Worm (Caenorhabditis elegans): Measurements from ENCODE around the gene C01G10.15.

Gene C01G10.15

DNA sequence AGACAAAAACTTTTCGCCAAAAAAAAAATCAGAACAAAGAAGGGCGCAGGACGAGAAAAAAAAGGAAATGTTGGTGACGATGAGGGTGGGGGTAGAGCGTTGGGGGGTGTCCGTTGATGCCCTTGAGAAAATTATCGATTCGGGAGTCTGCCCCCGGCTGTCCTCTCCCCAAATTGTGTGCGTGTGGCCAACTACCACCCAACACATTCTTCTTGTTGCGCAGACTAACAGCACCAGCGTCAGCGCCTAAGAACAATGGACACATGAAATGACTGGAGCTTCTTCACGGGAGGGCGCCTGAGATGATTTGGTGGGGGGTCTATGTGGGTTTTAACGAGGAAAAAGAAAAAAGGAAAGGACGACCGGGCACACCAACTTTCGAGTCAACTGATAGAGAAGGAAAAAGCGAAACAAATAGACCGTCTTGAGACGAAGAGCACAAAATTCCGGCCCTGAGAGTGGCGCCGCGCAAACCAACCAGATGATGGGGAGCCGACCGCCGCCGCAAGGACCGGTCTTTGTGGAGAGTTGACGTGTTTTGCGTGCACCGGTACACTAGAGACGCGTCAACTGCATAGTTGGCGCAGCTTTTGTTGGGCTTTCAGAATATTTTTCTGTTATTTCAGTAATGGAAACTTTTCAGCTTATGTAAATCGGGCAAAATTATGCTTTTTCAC, 21.9 kb downstream of the C01G10.15 start, which contains the start of gene C25D7.9:
TSS of gene C25D7.9 (plus strand) at position 68 of the 677 bp plus-strand sequence.
- TF ChIP-seq lin-35 (GFP tag; optimal IDR thresholded peaks at IDR 0.05) (peak; percentile 47 to 53), nhr-71 (tag; optimal IDR thresholded peaks at IDR 0.05) (peak; percentile 48), dsc-1 (tag; optimal IDR thresholded peaks at IDR 0.05) (peak; percentile 2), grh-1 (GFP tag; IDR thresholded peaks at IDR 0.05) (peak; percentile 51), swsn-7 (tag; optimal IDR thresholded peaks at IDR 0.05) (peak; percentile 19), C16A3.4 (tag; optimal IDR thresholded peaks at IDR 0.05) (peak; percentile 25), zip-4 (GFP tag; optimal IDR thresholded peaks at IDR 0.05) (no peak), snpc-4 (tag; optimal IDR thresholded peaks at IDR 0.05) (no peak), sox-4 (tag; optimal IDR thresholded peaks at IDR 0.05) (no peak), ceh-90 (tag; optimal IDR thresholded peaks at IDR 0.05) (no peak), ama-1 (optimal IDR thresholded peaks at IDR 0.05) (no peak), skn-1 (tag; optimal IDR thresholded peaks at IDR 0.05) (peak; percentile 17), aly-2 (tag; optimal IDR thresholded peaks at IDR 0.05) (no peak), lsy-2 (tag; optimal IDR thresholded peaks at IDR 0.05) (peak; percentile 31 to 62), nhr-85 (tag) (peak; percentile 70), ceh-82 (tag; optimal IDR thresholded peaks at IDR 0.05) (peak in 1 of 3 experiments; percentile 32), F16B12.6 (tag; optimal IDR thresholded peaks at IDR 0.05) (no peak), mep-1 (tag; optimal IDR thresholded peaks at IDR 0.05) (peak; percentile 18), nhr-11 (tag; optimal IDR thresholded peaks at IDR 0.05) (no peak), tbx-2 (tag; optimal IDR thresholded peaks at IDR 0.05) (peak; percentile 15), unc-86 (tag; optimal IDR thresholded peaks at IDR 0.05) (peak; percentile 4), snu-23 (GFP tag; optimal IDR thresholded peaks at IDR 0.05) (peak; percentile 46), lin-13 (GFP tag; optimal IDR thresholded peaks at IDR 0.05) (peak; percentile 32), nhr-19 (GFP tag; conservative IDR thresholded peaks at IDR 0.05) (peak; percentile 24; the same call in 1 of the 2 replicates), xbp-1 (tag; optimal IDR thresholded peaks at IDR 0.05) (peak; percentile 28), dpl-1 (GFP tag; optimal IDR thresholded peaks at IDR 0.05) (peak; percentile 17 to 52 (median 45)), lin-14 (GFP tag; optimal IDR thresholded peaks at IDR 0.05) (peak; percentile 55), unc-130 (tag; optimal IDR thresholded peaks at IDR 0.05) (no peak), isw-1 (GFP tag; IDR thresholded peaks at IDR 0.05) (0 out of 2 replicates have a peak, but pooled peaks have one; percentile 2), nhr-20 (tag; optimal IDR thresholded peaks at IDR 0.05) (peak; percentile 31), efl-1 (optimal IDR thresholded peaks at IDR 0.05) (peak; percentile 34 to 53), efl-1 (GFP tag; optimal IDR thresholded peaks at IDR 0.05 in 1 of 2) (peak; percentile 37 to 89), vab-15 (tag; optimal IDR thresholded peaks at IDR 0.05) (no peak), blmp-1 (tag; optimal IDR thresholded peaks at IDR 0.05) (no peak), fkh-8 (tag; optimal IDR thresholded peaks at IDR 0.05) (peak; percentile 35), rnt-1 (tag; optimal IDR thresholded peaks at IDR 0.05) (peak; percentile 72), pax-3 (tag; optimal IDR thresholded peaks at IDR 0.05) (peak; percentile 9)

DNA sequence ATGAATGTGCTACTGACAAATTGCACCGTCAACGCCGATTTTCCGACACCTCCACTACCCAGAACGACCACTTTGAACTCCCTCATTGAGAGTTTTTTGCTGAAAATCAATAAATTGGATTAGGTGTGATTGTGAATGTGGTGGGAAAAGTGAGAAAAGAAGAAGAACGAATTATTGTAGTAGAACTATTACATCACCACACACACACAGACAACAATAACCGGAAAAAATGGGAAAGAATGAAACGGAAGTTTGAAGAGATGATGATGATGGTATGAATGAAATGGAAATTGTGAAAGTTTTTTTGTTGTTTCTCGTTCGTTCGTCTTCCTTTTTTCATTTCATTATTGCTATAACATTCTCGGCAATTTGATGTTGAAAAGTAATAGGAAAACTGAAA, 23.1 kb downstream of the C01G10.15 start, which contains the start of gene rap-2:
TSS of gene rap-2 (minus strand) at position 101 of the 400 bp plus-strand sequence.
- TF ChIP-seq snpc-4 (tag; optimal IDR thresholded peaks at IDR 0.05), result no peak
- peak; percentile 54 for TF ChIP-seq blmp-1 (tag; optimal IDR thresholded peaks at IDR 0.05)

DNA sequence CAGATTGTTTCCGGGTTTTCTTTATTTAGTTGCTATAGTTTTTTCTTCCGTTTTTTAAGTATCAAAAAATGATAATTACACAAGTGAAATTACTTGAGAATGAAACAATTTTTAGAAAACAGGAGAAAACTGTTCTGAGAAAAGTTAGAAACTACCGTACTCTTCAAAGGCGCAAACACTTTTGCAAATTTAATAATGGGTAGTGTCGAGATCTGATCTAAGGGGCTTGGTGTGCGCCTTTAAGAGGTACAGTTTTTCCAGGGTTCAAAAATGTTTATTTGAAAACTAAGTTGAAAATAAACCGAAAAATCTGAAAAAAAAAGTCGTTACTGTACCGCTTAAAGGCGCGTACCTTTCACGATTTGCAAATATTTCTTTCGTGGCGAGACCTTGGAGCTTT, 26.5 kb downstream of the C01G10.15 start:
- TF ChIP-seq F16B12.6 (tag; optimal IDR thresholded peaks at IDR 0.05) (no peak), mab-9 (GFP tag; IDR thresholded peaks at IDR 0.05) (no peak)

DNA sequence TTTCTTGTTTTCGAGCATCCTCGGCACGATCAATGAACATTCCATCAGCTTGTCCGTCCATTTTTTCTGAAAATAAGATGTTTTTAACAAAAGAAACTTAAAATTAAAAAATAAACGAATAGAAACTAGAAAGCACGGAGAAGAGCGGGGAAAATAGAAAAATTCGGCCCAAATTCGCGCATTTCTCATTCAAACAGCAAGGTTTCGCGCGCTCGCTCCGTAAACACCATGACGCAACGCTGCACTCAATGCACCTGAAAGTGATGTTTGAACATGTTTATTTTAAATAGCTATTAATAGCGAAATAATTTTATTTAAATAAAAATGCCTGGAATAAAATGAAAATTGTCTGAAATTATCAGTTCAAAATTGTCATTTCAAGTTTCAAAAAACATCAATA, 27.6 kb downstream of the C01G10.15 start, which contains the start of the genes mcm-3 and C25D7.15:
TSS of gene mcm-3 (minus strand) at position 66 of the 400 bp plus-strand sequence.
TSS of gene C25D7.15 (plus strand) at position 275 of the 400 bp plus-strand sequence.
- TF ChIP-seq nhr-11 (tag; optimal IDR thresholded peaks at IDR 0.05) (no peak), mab-9 (GFP tag; IDR thresholded peaks at IDR 0.05) (no peak), ztf-11 (tag; optimal IDR thresholded peaks at IDR 0.05) (no peak), nhr-71 (tag; optimal IDR thresholded peaks at IDR 0.05) (peak; percentile 55), zip-4 (GFP tag; optimal IDR thresholded peaks at IDR 0.05) (no peak), nhr-12 (tag; optimal IDR thresholded peaks at IDR 0.05) (no peak), dpl-1 (GFP tag; optimal IDR thresholded peaks at IDR 0.05) (peak; percentile 82 to 89 (median 85)), lir-3 (tag; optimal IDR thresholded peaks at IDR 0.05; ENCODE audit: poor library complexity) (no peak), nhr-19 (GFP tag; conservative IDR thresholded peaks at IDR 0.05) (no peak), nhr-77 (tag; optimal IDR thresholded peaks at IDR 0.05) (no peak), unc-62 (GFP tag; optimal IDR thresholded peaks at IDR 0.05) (no peak), nhr-20 (tag; optimal IDR thresholded peaks at IDR 0.05) (peak; percentile 13), jun-1 (tag; optimal IDR thresholded peaks at IDR 0.05) (no peak), mef-2 (tag; optimal IDR thresholded peaks at IDR 0.05) (no peak), fkh-4 (tag; optimal IDR thresholded peaks at IDR 0.05; ENCODE audit: borderline replicate concordance) (no peak), mep-1 (tag; optimal IDR thresholded peaks at IDR 0.05) (peak; percentile 49), ama-1 (optimal IDR thresholded peaks at IDR 0.05) (no peak), swsn-7 (tag; optimal IDR thresholded peaks at IDR 0.05) (peak; percentile 26), fos-1 (tag; optimal IDR thresholded peaks at IDR 0.05) (no peak), ceh-82 (tag; optimal IDR thresholded peaks at IDR 0.05) (no peak)
